Fruit fly (Drosophila melanogaster): ENCODE results near the gene zen.

Gene zen

DNA sequence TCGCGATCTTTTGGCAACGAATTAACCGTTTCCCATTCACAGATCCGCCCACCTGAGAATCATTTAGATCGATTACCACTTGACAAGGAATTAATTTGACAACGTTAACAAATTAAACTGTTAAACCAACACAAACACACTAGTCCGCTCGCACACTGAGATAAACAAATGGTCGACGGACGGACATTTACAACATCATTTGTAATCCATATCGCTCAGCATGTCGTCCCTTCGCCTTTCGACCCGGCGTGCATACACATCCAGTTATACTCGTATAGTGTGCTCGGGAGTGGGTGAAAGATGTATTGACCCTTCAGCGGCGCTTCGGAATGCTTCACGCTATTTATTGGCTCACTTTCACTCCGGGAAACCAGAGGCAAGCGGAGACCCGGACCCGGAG lies 18.3 kb downstream of the zen start:
- no peak for TF ChIP-seq CG7045 (GFP tag; optimal IDR thresholded peaks at IDR 0.05)
- TF ChIP-seq ovo (GFP tag; optimal IDR thresholded peaks at IDR 0.05), result no peak
- no peak for TF ChIP-seq tj (GFP tag; optimal IDR thresholded peaks at IDR 0.05)
- no peak for TF ChIP-seq CG14711 (tag; optimal IDR thresholded peaks at IDR 0.05)
- no peak for TF ChIP-seq CG11617 (GFP tag; optimal IDR thresholded peaks at IDR 0.05)
- no peak for TF ChIP-seq CG1620 (GFP tag; optimal IDR thresholded peaks at IDR 0.05)
- no peak for TF ChIP-seq toe (GFP tag; optimal IDR thresholded peaks at IDR 0.05)
- TF ChIP-seq Mnt (GFP tag; optimal IDR thresholded peaks at IDR 0.05), result no peak

DNA sequence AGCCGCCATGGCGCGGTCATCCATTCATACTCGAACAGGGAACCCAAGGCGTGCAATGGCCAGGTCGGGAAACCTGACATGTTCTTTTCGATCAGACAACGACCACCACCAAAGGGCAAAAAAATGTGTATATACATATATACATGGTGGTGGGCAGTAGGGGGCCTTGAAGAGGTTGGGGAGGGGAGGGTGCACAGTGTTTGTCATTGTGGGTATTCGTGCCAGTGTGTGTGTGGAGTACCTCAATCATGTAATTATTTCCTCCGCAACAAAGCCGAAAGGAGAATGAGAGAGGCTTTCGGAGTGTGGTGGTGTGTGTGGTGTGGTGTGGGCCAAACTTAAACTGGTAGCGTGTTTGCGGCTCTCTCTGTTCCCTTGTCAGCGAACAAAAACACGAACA lies 27.9 kb downstream of the zen start:
- TF ChIP-seq CG7045 (GFP tag; optimal IDR thresholded peaks at IDR 0.05) (no peak), CG11617 (GFP tag; optimal IDR thresholded peaks at IDR 0.05) (no peak), cic (GFP tag; optimal IDR thresholded peaks at IDR 0.05) (no peak), pad (GFP tag; optimal IDR thresholded peaks at IDR 0.05) (no peak), CG5204 (GFP tag; optimal IDR thresholded peaks at IDR 0.05) (no peak), ovo (GFP tag; optimal IDR thresholded peaks at IDR 0.05) (no peak), Crg-1 (GFP tag; optimal IDR thresholded peaks at IDR 0.05) (no peak), Clk (GFP tag; optimal IDR thresholded peaks at IDR 0.05) (no peak), CG14711 (tag; optimal IDR thresholded peaks at IDR 0.05) (no peak), Mnt (GFP tag; optimal IDR thresholded peaks at IDR 0.05) (no peak), CG1620 (GFP tag; optimal IDR thresholded peaks at IDR 0.05) (no peak), CG7101 (tag; optimal IDR thresholded peaks at IDR 0.05) (no peak), bab1 (GFP tag; optimal IDR thresholded peaks at IDR 0.05) (no peak)

DNA sequence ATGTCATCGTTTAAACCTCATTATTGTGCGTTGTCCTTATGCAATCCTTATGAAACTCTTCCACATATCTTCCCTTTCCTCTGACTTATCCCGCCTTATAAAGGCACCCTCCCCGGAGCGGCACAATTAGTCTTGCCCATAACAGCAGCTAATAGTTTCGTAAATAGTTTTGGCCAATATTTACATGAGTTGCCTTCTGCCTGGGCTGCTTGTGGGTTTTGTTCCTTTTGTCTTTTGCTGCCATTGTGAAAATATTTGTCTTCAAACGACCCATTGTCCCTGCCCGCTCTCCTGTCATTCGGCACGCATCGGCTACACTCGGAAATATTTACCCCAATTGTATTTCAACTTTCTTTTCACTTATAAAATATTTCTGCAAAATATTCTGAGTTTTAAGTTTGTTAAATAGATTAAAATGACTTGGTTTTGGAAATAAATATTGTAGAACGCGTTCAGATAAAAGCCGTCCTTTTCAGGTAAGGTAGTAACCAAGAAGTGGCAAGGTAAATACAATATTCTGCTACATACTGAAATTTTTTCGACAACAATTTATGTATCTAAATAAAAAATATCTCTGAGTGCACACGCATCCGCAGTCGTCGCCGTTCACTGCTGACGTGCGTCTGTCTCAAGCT lies 30.3 kb downstream of the zen start:
- TF ChIP-seq CG12768 (GFP tag; optimal IDR thresholded peaks at IDR 0.05) (no peak), CG14711 (tag; optimal IDR thresholded peaks at IDR 0.05) (no peak), Mnt (GFP tag; optimal IDR thresholded peaks at IDR 0.05) (no peak)

DNA sequence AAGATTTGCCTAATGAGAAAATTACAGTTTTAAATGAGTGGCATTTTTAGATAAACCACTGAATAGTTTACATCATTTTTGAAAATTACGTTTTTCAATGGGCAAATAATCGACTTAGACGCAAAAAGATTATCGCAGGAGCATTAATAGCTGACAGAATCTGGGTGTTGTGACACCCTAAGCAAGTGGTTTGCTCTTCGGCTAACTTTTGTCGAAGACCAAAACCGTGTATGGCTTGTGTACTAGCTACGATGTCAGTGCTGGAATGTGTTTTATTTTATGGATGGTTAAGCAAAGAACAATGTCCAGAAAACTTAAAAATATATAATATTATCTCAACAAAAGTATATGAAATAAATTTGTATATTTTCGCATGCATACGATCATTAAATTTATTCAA lies 45.1 kb downstream of the zen start:
- TF ChIP-seq CG7101 (tag; optimal IDR thresholded peaks at IDR 0.05) (no peak), kay (GFP tag; ENCODE audit: borderline replicate concordance) (no peak)

DNA sequence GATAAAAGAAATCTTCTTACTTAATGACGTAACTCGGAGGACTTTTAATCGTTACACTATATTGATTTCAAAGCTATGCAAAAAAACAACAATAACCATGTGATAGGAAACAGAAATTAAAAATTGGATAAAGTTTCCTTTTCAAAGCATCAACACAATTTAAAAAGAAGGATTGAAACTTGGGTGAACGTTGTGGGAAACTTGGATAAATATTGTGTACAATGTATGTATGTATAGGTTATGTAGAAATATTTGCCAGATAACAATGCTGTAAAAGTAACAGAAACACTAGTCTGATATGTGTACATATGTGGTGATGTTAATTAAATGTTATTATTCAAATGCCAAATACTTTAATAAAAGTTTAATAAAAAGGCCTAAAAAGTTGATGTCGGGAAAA lies 47.7 kb downstream of the zen start:
- no peak for TF ChIP-seq CG7045 (GFP tag; optimal IDR thresholded peaks at IDR 0.05)
- TF ChIP-seq Crg-1 (GFP tag; optimal IDR thresholded peaks at IDR 0.05), result no peak
- TF ChIP-seq Clk (GFP tag; optimal IDR thresholded peaks at IDR 0.05), result no peak
- no peak for TF ChIP-seq kay (GFP tag; ENCODE audit: borderline replicate concordance)
- no peak for TF ChIP-seq cnc (optimal IDR thresholded peaks at IDR 0.05)
- no peak for TF ChIP-seq CG12768 (GFP tag; optimal IDR thresholded peaks at IDR 0.05)
- TF ChIP-seq CG5204 (GFP tag; optimal IDR thresholded peaks at IDR 0.05), result no peak
- TF ChIP-seq CG33017 (tag; optimal IDR thresholded peaks at IDR 0.05), result no peak
- no peak for TF ChIP-seq CG11617 (GFP tag; optimal IDR thresholded peaks at IDR 0.05)

DNA sequence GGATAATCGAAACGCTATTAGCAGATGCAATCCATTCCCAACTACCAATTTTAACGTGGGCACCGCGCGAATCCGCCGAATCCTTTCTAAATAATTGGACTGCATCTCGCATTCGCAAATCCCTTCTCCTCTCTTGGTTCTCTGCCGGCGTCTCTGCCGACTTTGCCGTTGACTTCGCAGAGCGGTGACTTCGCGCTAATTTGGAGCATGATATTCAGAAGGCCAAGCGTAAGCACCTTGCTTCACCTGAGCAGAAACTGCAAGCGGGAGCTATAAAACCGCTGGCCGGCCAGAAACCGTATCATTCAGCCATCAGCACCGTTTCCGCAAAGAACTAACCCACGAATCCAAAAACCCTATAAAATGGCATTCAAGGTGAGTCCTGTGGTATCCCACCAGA lies 50.2 kb downstream of the zen start, which contains the start of gene Ccp84Aa:
TSS of gene Ccp84Aa (plus strand) at position 301 of the 400 bp plus-strand sequence.
- no peak for TF ChIP-seq Hr96 (GFP tag; optimal IDR thresholded peaks at IDR 0.05)
- no peak for TF ChIP-seq CG12768 (GFP tag; optimal IDR thresholded peaks at IDR 0.05)
- TF ChIP-seq bab1 (GFP tag; optimal IDR thresholded peaks at IDR 0.05), result no peak
- TF ChIP-seq CG1620 (GFP tag; optimal IDR thresholded peaks at IDR 0.05), result no peak
- TF ChIP-seq Mnt (GFP tag; optimal IDR thresholded peaks at IDR 0.05), result no peak
- no peak for TF ChIP-seq cnc (optimal IDR thresholded peaks at IDR 0.05)
- no peak for TF ChIP-seq pad (GFP tag; optimal IDR thresholded peaks at IDR 0.05)
- TF ChIP-seq CG7045 (GFP tag; optimal IDR thresholded peaks at IDR 0.05), result no peak
- no peak for TF ChIP-seq toe (GFP tag; optimal IDR thresholded peaks at IDR 0.05)
- no peak for TF ChIP-seq tj (GFP tag; optimal IDR thresholded peaks at IDR 0.05)
- TF ChIP-seq CG11617 (GFP tag; optimal IDR thresholded peaks at IDR 0.05), result no peak
- TF ChIP-seq CG14711 (tag; optimal IDR thresholded peaks at IDR 0.05), result no peak
- TF ChIP-seq Clk (GFP tag; optimal IDR thresholded peaks at IDR 0.05), result no peak
- no peak for TF ChIP-seq cic (GFP tag; optimal IDR thresholded peaks at IDR 0.05)
